Worm (Caenorhabditis elegans): ENCODE measurements around the gene acr-18.

- TF ChIP-seq ztf-11 (tag; optimal IDR thresholded peaks at IDR 0.05) = no peak
- no peak for TF ChIP-seq elt-1 (tag; optimal IDR thresholded peaks at IDR 0.05; ENCODE audit: borderline replicate concordance, insufficient read depth)
- TF ChIP-seq unc-62 (GFP tag; optimal IDR thresholded peaks at IDR 0.05) = no peak
- TF ChIP-seq nhr-28 (tag; optimal IDR thresholded peaks at IDR 0.05) = no peak
Observed at ce11 chrV:15550408-15550807, 8.5 kb downstream of the acr-18 start.
